Worm (Caenorhabditis elegans) whole organism, L4 larva: ENCODE data around the gene Y108G3AL.2.

ENCODE experiments used
- F26F4.8 ChIP-seq: fragments of 200-800 bp; sonication (Bioruptor generic); conservative IDR thresholded peaks from 2 replicates; pipeline ENCODE4 v1.3.6; 2022; ENCODE audit warnings: missing genetic modification characterization, missing compliant biosample characterization
- R02D3.7 ChIP-seq: fragments of 150-350 bp; sonication (generic microtip); optimal IDR thresholded peaks from 3 replicates; lab custom pipeline; 2014; ENCODE audit warnings: missing biosample characterization, missing genetic modification characterization
- T20F7.1 ChIP-seq: fragments of 200-800 bp; sonication (Bioruptor generic); optimal IDR thresholded peaks from 2 replicates; lab custom pipeline; 2018; ENCODE audit warnings: mild to moderate bottlenecking, missing genetic modification characterization, missing compliant biosample characterization
- ZK337.2 ChIP-seq: fragments of 200-800 bp; sonication (Bioruptor generic); IDR thresholded peaks from 2 replicates; pipeline ENCODE4 v1.3.6; 2022; ENCODE audit warnings: missing genetic modification reagents, missing genetic modification characterization, missing compliant biosample characterization
- ceh-28 ChIP-seq: fragments of 150-350 bp; optimal IDR thresholded peaks from 2 replicates; lab custom pipeline; 2014; ENCODE audit warnings: missing biosample characterization, missing genetic modification reagents, missing genetic modification characterization
- ceh-32 ChIP-seq: sonication (generic microtip); optimal IDR thresholded peaks from 2 replicates; lab custom pipeline; 2016; ENCODE audit warnings: mild to moderate bottlenecking, missing genetic modification characterization, missing compliant biosample characterization; ENCODE audit not compliant: poor library complexity
- ceh-44 ChIP-seq: fragments of 200-800 bp; sonication (Bioruptor generic); IDR thresholded peaks from 2 replicates; pipeline ENCODE4 v1.3.6; 2022; ENCODE audit warnings: missing genetic modification reagents, missing genetic modification characterization, missing compliant biosample characterization
- ceh-82 ChIP-seq: sonication (generic microtip); optimal IDR thresholded peaks from 2 replicates; lab custom pipeline; 2017; ENCODE audit warnings: missing biosample characterization, missing genetic modification characterization
- daf-12 ChIP-seq: fragments of 150-350 bp; optimal IDR thresholded peaks from 2 replicates; lab custom pipeline; 2014; ENCODE audit warnings: missing biosample characterization, missing genetic modification reagents, missing genetic modification characterization
- daf-16 ChIP-seq, 3 experiments: sonication (generic microtip); optimal IDR thresholded peaks; 2 replicates each; lab custom pipeline; 2016 to 2017; ENCODE audit warnings: missing genetic modification characterization in 3 of 3, missing genetic modification reagents in 3 of 3, mild to moderate bottlenecking in 2 of 3, missing compliant biosample characterization in 2 of 3, missing biosample characterization in 1 of 3, moderate library complexity in 1 of 3
- daf-8 ChIP-seq: fragments of 200-800 bp; sonication (Bioruptor generic); IDR thresholded peaks from 2 replicates; pipeline ENCODE4 v1.3.6; 2022; ENCODE audit warnings: missing genetic modification characterization, missing compliant biosample characterization
- dmd-6 ChIP-seq: fragments of 200-800 bp; sonication (Bioruptor generic); IDR thresholded peaks from 2 replicates; pipeline ENCODE4 v1.3.6; 2022; ENCODE audit warnings: missing genetic modification reagents, missing genetic modification characterization, missing compliant biosample characterization
- dmd-8 ChIP-seq: fragments of 200-800 bp; sonication (Bioruptor generic); IDR thresholded peaks from 2 replicates; pipeline ENCODE4 v1.3.6; 2022; ENCODE audit warnings: missing genetic modification characterization, missing compliant biosample characterization
- dmd-9 ChIP-seq: fragments of 200-800 bp; sonication (Bioruptor generic); IDR thresholded peaks from 2 replicates; pipeline ENCODE4 v1.3.6; 2022; ENCODE audit warnings: missing genetic modification reagents, missing genetic modification characterization, missing compliant biosample characterization
- egl-27 ChIP-seq: sonication (generic microtip); optimal IDR thresholded peaks from 3 replicates; lab custom pipeline; 2017; ENCODE audit warnings: missing biosample characterization, missing genetic modification reagents, missing genetic modification characterization
- fkh-10 ChIP-seq: fragments of 150-350 bp; optimal IDR thresholded peaks from 2 replicates; lab custom pipeline; 2014; ENCODE audit warnings: missing biosample characterization, missing genetic modification reagents, missing genetic modification characterization
- fos-1 ChIP-seq: fragments of 150-350 bp; optimal IDR thresholded peaks from 2 replicates; lab custom pipeline; 2014; ENCODE audit warnings: missing biosample characterization, missing genetic modification characterization
- gei-8 ChIP-seq: fragments of 200-800 bp; sonication (Bioruptor generic); optimal IDR thresholded peaks from 2 replicates; lab custom pipeline; 2018; ENCODE audit warnings: mild to moderate bottlenecking, missing genetic modification characterization, missing compliant biosample characterization
- hif-1 ChIP-seq, 2 experiments: sonication (generic microtip); optimal IDR thresholded peaks; 2 replicates each; lab custom pipeline; 2016 to 2017; ENCODE audit warnings: missing compliant biosample characterization in 2 of 2, missing genetic modification characterization in 2 of 2, missing genetic modification reagents in 2 of 2, missing genotype in 2 of 2, mild to moderate bottlenecking in 1 of 2
- hlh-30 ChIP-seq: sonication (generic microtip); optimal IDR thresholded peaks from 2 replicates; lab custom pipeline; 2017; ENCODE audit warnings: antibody characterized with exemption, mild to moderate bottlenecking, missing genetic modification characterization, missing compliant biosample characterization; ENCODE audit not compliant: insufficient read depth
- hmg-1.1 ChIP-seq: fragments of 200-800 bp; sonication (Bioruptor generic); IDR thresholded peaks from 2 replicates; pipeline ENCODE4 v1.3.6; 2022; ENCODE audit warnings: missing genetic modification reagents, missing genetic modification characterization, missing compliant biosample characterization
- lin-1 ChIP-seq: fragments of 200-800 bp; sonication (Bioruptor generic); IDR thresholded peaks from 2 replicates; pipeline ENCODE4 v1.3.6; 2022; ENCODE audit warnings: missing genetic modification reagents, missing genetic modification characterization, missing compliant biosample characterization
- lin-29 ChIP-seq: fragments of 200-800 bp; sonication (Bioruptor generic); IDR thresholded peaks from 2 replicates; pipeline ENCODE4 v1.3.6; 2022; ENCODE audit warnings: missing genetic modification reagents, missing genetic modification characterization, missing compliant biosample characterization
- lin-39 ChIP-seq: fragments of 150-350 bp; optimal IDR thresholded peaks from 2 replicates; lab custom pipeline; 2014; ENCODE audit warnings: missing biosample characterization, missing genetic modification reagents, missing genetic modification characterization
- lsy-2 ChIP-seq, 2 experiments: fragments of 150-350 bp in 1 of 2; sonication (generic microtip) in 1 of 2; optimal IDR thresholded peaks; 2 replicates each; lab custom pipeline; 2014 to 2017; ENCODE audit warnings: missing biosample characterization in 2 of 2, missing genetic modification characterization in 2 of 2
- madf-5 ChIP-seq, 2 experiments: fragments of 200-800 bp; sonication (Bioruptor generic); IDR thresholded peaks; 2 replicates each; pipeline ENCODE4 v1.3.6; 2022; ENCODE audit warnings: missing compliant biosample characterization in 2 of 2, missing genetic modification characterization in 2 of 2
- mdl-1 ChIP-seq, 2 experiments: fragments of 150-350 bp in 1 of 2; sonication (generic microtip) in 1 of 2; optimal IDR thresholded peaks; 2 replicates each; lab custom pipeline; 2014 to 2017; ENCODE audit warnings: missing biosample characterization in 2 of 2, missing genetic modification characterization in 2 of 2
- nhr-10 ChIP-seq: fragments of 150-350 bp; optimal IDR thresholded peaks from 2 replicates; lab custom pipeline; 2014; ENCODE audit warnings: missing biosample characterization, missing genetic modification characterization
- nhr-102 ChIP-seq: sonication (generic microtip); optimal IDR thresholded peaks from 2 replicates; lab custom pipeline; 2016; ENCODE audit warnings: mild to moderate bottlenecking, missing genetic modification characterization, moderate library complexity, missing compliant biosample characterization
- nhr-11 ChIP-seq: fragments of 150-350 bp; optimal IDR thresholded peaks from 2 replicates; lab custom pipeline; 2014; ENCODE audit warnings: missing biosample characterization, missing genetic modification characterization
- nhr-237 ChIP-seq: sonication (generic microtip); optimal IDR thresholded peaks from 2 replicates; lab custom pipeline; 2017; ENCODE audit warnings: missing biosample characterization, missing genetic modification characterization
- nhr-28 ChIP-seq: fragments of 150-350 bp; optimal IDR thresholded peaks from 2 replicates; lab custom pipeline; 2014; ENCODE audit warnings: missing biosample characterization, missing genetic modification characterization
- nhr-41 ChIP-seq: fragments of 200-800 bp; sonication (Bioruptor generic); IDR thresholded peaks from 2 replicates; pipeline ENCODE4 v1.3.6; 2022; ENCODE audit warnings: missing genetic modification reagents, missing genetic modification characterization, missing compliant biosample characterization
- nhr-76 ChIP-seq: fragments of 150-350 bp; optimal IDR thresholded peaks from 2 replicates; lab custom pipeline; 2014; ENCODE audit warnings: missing biosample characterization, missing genetic modification characterization
- pha-4 ChIP-seq, 2 experiments: fragments of 150-350 bp in 1 of 2; fragments of 200-800 bp in 1 of 2; sonication (Bioruptor generic) in 1 of 2; IDR thresholded peaks in 1 of 2; optimal IDR thresholded peaks in 1 of 2; 2 replicates each; pipeline versions ENCODE4 v1.3.6 to Lab custom; 2014 to 2022; ENCODE audit warnings: missing genetic modification characterization in 2 of 2, missing genetic modification reagents in 2 of 2, missing biosample characterization in 1 of 2, missing compliant biosample characterization in 1 of 2
- pqm-1 ChIP-seq: sonication (generic microtip); optimal IDR thresholded peaks from 2 replicates; lab custom pipeline; 2017; ENCODE audit warnings: missing biosample characterization, missing genetic modification characterization
- spr-1 ChIP-seq: sonication (generic microtip); optimal IDR thresholded peaks from 2 replicates; lab custom pipeline; 2016; ENCODE audit warnings: mild to moderate bottlenecking, missing genetic modification characterization, missing compliant biosample characterization
- spr-3 ChIP-seq: fragments of 200-800 bp; sonication (Bioruptor generic); optimal IDR thresholded peaks from 2 replicates; lab custom pipeline; 2018; ENCODE audit warnings: mild to moderate bottlenecking, missing genetic modification characterization, missing compliant biosample characterization
- unc-130 ChIP-seq: sonication (generic microtip); optimal IDR thresholded peaks from 2 replicates; lab custom pipeline; 2016; ENCODE audit warnings: missing genetic modification reagents, missing genetic modification characterization, missing compliant biosample characterization
- zfp-2 ChIP-seq: sonication (generic microtip); optimal IDR thresholded peaks from 2 replicates; lab custom pipeline; 2016; ENCODE audit warnings: mild to moderate bottlenecking, missing genetic modification characterization, missing compliant biosample characterization
- zfp-3 ChIP-seq: fragments of 200-800 bp; sonication (Bioruptor generic); conservative IDR thresholded peaks from 2 replicates; pipeline ENCODE4 v1.3.6; 2022; ENCODE audit warnings: missing genetic modification reagents, missing genetic modification characterization, missing compliant biosample characterization
- zip-11 ChIP-seq: fragments of 200-800 bp; sonication (Bioruptor generic); IDR thresholded peaks from 2 replicates; pipeline ENCODE4 v1.3.6; 2022; ENCODE audit warnings: missing genetic modification characterization, missing compliant biosample characterization

Y108G3AL.2 gene

DNA sequence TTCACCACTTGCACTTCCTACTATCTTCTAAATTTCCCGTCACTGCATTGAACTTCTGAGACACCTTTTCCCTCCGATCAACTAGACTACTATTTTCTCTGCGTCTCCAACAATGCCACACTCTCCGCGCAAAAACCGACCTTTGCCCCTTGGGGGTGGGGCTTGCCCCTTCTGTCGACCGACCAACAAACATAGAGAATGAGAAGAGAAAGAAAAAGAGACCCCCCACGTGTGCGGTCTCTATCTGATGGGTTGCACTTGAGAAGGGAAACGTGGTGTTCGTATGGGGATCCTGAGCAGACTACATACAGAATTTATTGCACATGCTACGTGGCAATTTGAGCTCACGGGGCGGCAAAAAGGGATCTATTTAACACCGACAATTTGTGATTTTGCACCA lies 11.6 kb upstream of the Y108G3AL.2 start (continued):
- no peak for TF ChIP-seq hif-1 (tag; optimal IDR thresholded peaks at IDR 0.05; lab: Kevin White, UChicago)
- TF ChIP-seq fkh-10, result no peak
- TF ChIP-seq ZK337.2, result no peak
- no peak for TF ChIP-seq spr-1 (tag; lab: Kevin White, UChicago)
- no peak for TF ChIP-seq nhr-76 (tag; lab: Kevin White, UChicago)
- TF ChIP-seq zip-11, result no peak
- no peak for TF ChIP-seq daf-12 (tag; lab: Kevin White, UChicago)
- peak; percentile 80 to 95 for TF ChIP-seq mdl-1 (tag; optimal IDR thresholded peaks at IDR 0.05; lab: Kevin White, UChicago)
- no peak for TF ChIP-seq ceh-28 (tag; lab: Kevin White, UChicago)
- TF ChIP-seq daf-16 (GFP tag; optimal IDR thresholded peaks at IDR 0.05; lab: Kevin White, UChicago), result no peak
- TF ChIP-seq daf-16 (tag; optimal IDR thresholded peaks at IDR 0.05; lab: Kevin White, UChicago), result peak; percentile 38
- no peak for TF ChIP-seq zfp-3 (GFP tag; lab: Robert Waterston, UW)
- TF ChIP-seq nhr-237, result no peak
- TF ChIP-seq dmd-6 (GFP tag; lab: Robert Waterston, UW), result peak; percentile 29
- TF ChIP-seq spr-3 (GFP tag; lab: Kevin White, UChicago), result no peak
- no peak for TF ChIP-seq lsy-2 (tag; optimal IDR thresholded peaks at IDR 0.05; lab: Kevin White, UChicago)
- TF ChIP-seq hlh-30 (tag; lab: Kevin White, UChicago), result peak; percentile 60
- TF ChIP-seq nhr-28 (tag; lab: Kevin White, UChicago), result peak; percentile 68
- peak; percentile 20 for TF ChIP-seq pqm-1 (tag; lab: Kevin White, UChicago)
- TF ChIP-seq F26F4.8 (GFP tag; lab: Robert Waterston, UW), result no peak
- no peak for TF ChIP-seq daf-8 (GFP tag; lab: Robert Waterston, UW)
- no peak for TF ChIP-seq R02D3.7 (tag; lab: Kevin White, UChicago)
- no peak for TF ChIP-seq ceh-82 (tag; lab: Kevin White, UChicago)
- TF ChIP-seq fos-1 (tag; lab: Kevin White, UChicago), result no peak
- TF ChIP-seq pha-4 (GFP tag; IDR thresholded peaks at IDR 0.05; lab: Robert Waterston, UW), result no peak
- no peak for TF ChIP-seq pha-4 (tag; optimal IDR thresholded peaks at IDR 0.05; lab: Kevin White, UChicago)
- TF ChIP-seq zfp-2 (tag; lab: Kevin White, UChicago), result no peak
- no peak for TF ChIP-seq ceh-32 (tag; lab: Kevin White, UChicago)
- no peak for TF ChIP-seq lin-29 (GFP tag; lab: Robert Waterston, UW)
- TF ChIP-seq dmd-9 (GFP tag; lab: Robert Waterston, UW), result no peak
- TF ChIP-seq unc-130, result no peak
- TF ChIP-seq gei-8, result no peak
- TF ChIP-seq dmd-8 (GFP tag; lab: Robert Waterston, UW), result no peak
- no peak for TF ChIP-seq T20F7.1
- TF ChIP-seq nhr-11, result no peak
- TF ChIP-seq lin-39 (tag; lab: Kevin White, UChicago), result no peak
- TF ChIP-seq ceh-44 (GFP tag; lab: Robert Waterston, UW), result no peak
- TF ChIP-seq hmg-1.1 (GFP tag; lab: Robert Waterston, UW), result peak; percentile 53
- no peak for TF ChIP-seq nhr-41
- TF ChIP-seq lin-1 (GFP tag; lab: Robert Waterston, UW), result no peak
- no peak for TF ChIP-seq egl-27 (tag; lab: Kevin White, UChicago)
- no peak for TF ChIP-seq nhr-10 (tag; lab: Kevin White, UChicago)
- no peak for TF ChIP-seq nhr-102 (tag; lab: Kevin White, UChicago)
- TF ChIP-seq madf-5 (GFP tag; IDR thresholded peaks at IDR 0.05; lab: Robert Waterston, UW), result no peak
